Worm (Caenorhabditis elegans): ENCODE measurements around the gene asps-1.

DNA sequence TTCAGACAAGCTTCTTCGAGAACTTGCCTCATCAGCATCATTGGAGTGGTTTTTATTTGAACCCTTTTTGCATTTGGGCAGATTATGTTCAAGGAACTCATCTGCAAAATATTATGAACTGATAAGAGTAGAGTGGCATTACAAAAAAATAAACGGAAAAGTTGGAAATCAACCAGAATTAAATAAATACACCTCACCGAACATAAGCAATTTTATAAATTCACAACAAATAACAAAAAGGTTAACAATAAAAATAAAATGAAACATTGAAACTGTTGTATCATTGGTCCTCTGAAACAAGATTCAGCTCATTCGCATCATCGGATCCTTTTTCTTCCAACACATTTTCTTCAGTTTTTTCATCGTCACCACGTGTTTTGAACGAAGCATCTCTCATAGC, at the start of gene asps-1:
- TF ChIP-seq flt-1 (GFP tag; IDR thresholded peaks at IDR 0.05), result no peak
- TF ChIP-seq tab-1 (GFP tag; IDR thresholded peaks at IDR 0.05), result no peak
- TF ChIP-seq med-1 (GFP tag; optimal IDR thresholded peaks at IDR 0.05; ENCODE audit: insufficient read depth), result no peak
- no peak for TF ChIP-seq klf-2 (GFP tag; conservative IDR thresholded peaks at IDR 0.05)
- TF ChIP-seq cog-1 (tag; optimal IDR thresholded peaks at IDR 0.05), result no peak
- TF ChIP-seq T22C8.4 (GFP tag; IDR thresholded peaks at IDR 0.05), result no peak

All from whole organism, midembryonic.